Worm (Caenorhabditis elegans): Measurements from ENCODE around the gene F54D5.24.

DNA sequence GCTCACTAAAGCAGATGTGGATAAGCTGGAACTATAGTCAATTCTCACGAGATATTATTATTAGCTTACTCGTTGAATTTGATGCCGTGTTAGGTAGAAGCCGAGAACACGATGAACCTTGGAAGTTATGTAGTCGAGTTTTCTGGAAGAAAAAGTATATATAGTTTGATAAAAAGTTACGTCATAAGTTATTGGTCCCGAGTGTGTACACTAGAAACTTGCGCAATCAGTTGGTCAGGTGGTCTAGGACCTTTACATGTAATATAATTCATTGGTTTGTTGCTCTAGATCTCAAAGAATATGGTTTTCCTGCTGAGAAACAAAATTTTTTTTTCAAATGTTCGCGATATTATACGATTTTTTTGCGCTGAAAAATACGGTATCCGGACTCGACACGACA lies 19.8 kb upstream of the F54D5.24 start:
- TF ChIP-seq K12H6.12 (tag; optimal IDR thresholded peaks at IDR 0.05) = no peak
- TF ChIP-seq nhr-27 (tag; optimal IDR thresholded peaks at IDR 0.05) = no peak
- no peak for TF ChIP-seq ama-1 (optimal IDR thresholded peaks at IDR 0.05)
- no peak for TF ChIP-seq ama-1 (GFP tag; optimal IDR thresholded peaks at IDR 0.05)
- TF ChIP-seq dpl-1 (GFP tag; optimal IDR thresholded peaks at IDR 0.05) = no peak
